Fruit fly (Drosophila melanogaster) whole organism, embryonic: ENCODE results near the gene spn-F.

Source experiments
- B-H2 ChIP-seq: fragments of 200-800 bp; sonication (Bioruptor generic); optimal IDR thresholded peaks from 2 replicates; lab custom pipeline; 2018; ENCODE audit warnings: missing biosample characterization, mild to moderate bottlenecking, missing genetic modification characterization
- CG10462 ChIP-seq: fragments of 200-800 bp; sonication (Bioruptor generic); optimal IDR thresholded peaks from 2 replicates; lab custom pipeline; 2016; ENCODE audit warnings: missing biosample characterization, missing genetic modification characterization
- CG11093 ChIP-seq: fragments of 200-800 bp; sonication (Bioruptor generic); IDR thresholded peaks from 3 replicates; pipeline ENCODE4 v1.3.6; 2022; ENCODE audit warnings: missing biosample characterization, missing genetic modification characterization
- CG11695 ChIP-seq: fragments of 200-800 bp; sonication (Bioruptor generic); IDR thresholded peaks from 3 replicates; pipeline ENCODE4 v1.3.6; 2022; ENCODE audit warnings: missing biosample characterization, missing genetic modification characterization
- CG12104 ChIP-seq: fragments of 200-800 bp; sonication (Bioruptor generic); optimal IDR thresholded peaks from 3 replicates; lab custom pipeline; 2016; ENCODE audit warnings: missing biosample characterization, missing genetic modification characterization
- CG13123 ChIP-seq: fragments of 200-800 bp; sonication (Bioruptor generic); optimal IDR thresholded peaks from 2 replicates; lab custom pipeline; 2016; ENCODE audit warnings: missing biosample characterization, missing genetic modification characterization
- CG13296 ChIP-seq: fragments of 200-800 bp; sonication (Bioruptor generic); optimal IDR thresholded peaks from 3 replicates; lab custom pipeline; 2018; ENCODE audit warnings: missing biosample characterization, mild to moderate bottlenecking, missing genetic modification characterization
- CG14050 ChIP-seq: fragments of 200-800 bp; sonication (Bioruptor generic); IDR thresholded peaks from 3 replicates; pipeline ENCODE4 v1.3.6; 2022; ENCODE audit warnings: missing biosample characterization, missing genetic modification characterization
- CG15011 ChIP-seq: fragments of 200-800 bp; sonication (Bioruptor generic); optimal IDR thresholded peaks from 3 replicates; lab custom pipeline; 2018; ENCODE audit warnings: missing biosample characterization, mild to moderate bottlenecking, missing genetic modification characterization
- CG1529 ChIP-seq: fragments of 200-800 bp; sonication (Bioruptor generic); optimal IDR thresholded peaks from 3 replicates; lab custom pipeline; 2018; ENCODE audit warnings: missing biosample characterization, missing genetic modification characterization
- CG17612 ChIP-seq: fragments of 200-800 bp; sonication (Bioruptor generic); IDR thresholded peaks from 2 replicates; pipeline ENCODE4 v1.3.6; 2022; ENCODE audit warnings: missing biosample characterization, missing genetic modification characterization
- CG2712 ChIP-seq: fragments of 200-800 bp; optimal IDR thresholded peaks from 3 replicates; lab custom pipeline; 2019; ENCODE audit warnings: missing biosample characterization, mild to moderate bottlenecking, missing genetic modification characterization, moderate library complexity
- CG31365 ChIP-seq: fragments of 200-800 bp; sonication (Bioruptor generic); optimal IDR thresholded peaks from 2 replicates; lab custom pipeline; 2018; ENCODE audit warnings: missing biosample characterization, mild to moderate bottlenecking, missing genetic modification characterization
- CG31388 ChIP-seq: fragments of 200-800 bp; sonication (Bioruptor generic); optimal IDR thresholded peaks from 2 replicates; lab custom pipeline; 2016; ENCODE audit warnings: missing biosample characterization, missing genetic modification characterization
- CG31441 ChIP-seq: fragments of 200-800 bp; sonication (Bioruptor generic); IDR thresholded peaks from 2 replicates; pipeline ENCODE4 v1.3.6; 2022; ENCODE audit warnings: missing biosample characterization, missing genetic modification characterization
- CG32772 ChIP-seq: fragments of 200-800 bp; sonication (Bioruptor generic); IDR thresholded peaks from 2 replicates; pipeline ENCODE4 v1.3.6; 2022; ENCODE audit warnings: missing biosample characterization, missing genetic modification characterization
- CG4854 ChIP-seq: fragments of 200-800 bp; sonication (Bioruptor generic); optimal IDR thresholded peaks from 2 replicates; lab custom pipeline; 2016; ENCODE audit warnings: missing biosample characterization, missing genetic modification characterization, inconsistent platforms
- CG5245 ChIP-seq: fragments of 200-800 bp; sonication (Bioruptor generic); optimal IDR thresholded peaks from 3 replicates; lab custom pipeline; 2016; ENCODE audit warnings: missing biosample characterization, missing genetic modification characterization
- CG6175 ChIP-seq: fragments of 200-800 bp; sonication (Bioruptor generic); IDR thresholded peaks from 3 replicates; pipeline ENCODE4 v1.3.6; 2022; ENCODE audit warnings: missing biosample characterization, missing genetic modification characterization
- CG7357 ChIP-seq: fragments of 200-800 bp; sonication (Bioruptor generic); IDR thresholded peaks from 3 replicates; pipeline ENCODE4 v1.3.6; 2022; ENCODE audit warnings: missing biosample characterization, missing genetic modification characterization
- CG7839 ChIP-seq: fragments of 200-800 bp; sonication (Bioruptor generic); optimal IDR thresholded peaks from 3 replicates; lab custom pipeline; 2018; ENCODE audit warnings: missing biosample characterization, mild to moderate bottlenecking, missing genetic modification characterization, moderate library complexity
- CG9609 ChIP-seq: fragments of 200-800 bp; sonication (Bioruptor generic); optimal IDR thresholded peaks from 3 replicates; lab custom pipeline; 2016; ENCODE audit warnings: missing biosample characterization, missing genetic modification characterization
- CkIIα-i1 ChIP-seq: fragments of 200-800 bp; sonication (Bioruptor generic); IDR thresholded peaks from 2 replicates; pipeline ENCODE4 v1.3.6; 2022; ENCODE audit warnings: missing biosample characterization, missing genetic modification characterization
- D19B ChIP-seq: fragments of 200-800 bp; sonication (Bioruptor generic); optimal IDR thresholded peaks from 2 replicates; lab custom pipeline; 2017; ENCODE audit warnings: missing biosample characterization, mild to moderate bottlenecking, missing genetic modification characterization
- Dek ChIP-seq: fragments of 200-800 bp; sonication (Bioruptor generic); optimal IDR thresholded peaks from 3 replicates; lab custom pipeline; 2019; ENCODE audit warnings: missing biosample characterization, mild to moderate bottlenecking, missing genetic modification characterization, moderate library complexity
- HLHmδ ChIP-seq: fragments of 200-800 bp; sonication (Bioruptor generic); optimal IDR thresholded peaks from 2 replicates; lab custom pipeline; 2018; ENCODE audit warnings: missing biosample characterization, mild to moderate bottlenecking, missing genetic modification characterization, moderate library complexity
- Hr3 ChIP-seq: fragments of 200-800 bp; sonication (Bioruptor generic); optimal IDR thresholded peaks from 3 replicates; lab custom pipeline; 2016; ENCODE audit warnings: missing biosample characterization, missing genetic modification characterization
- Hsf ChIP-seq: fragments of 200-800 bp; sonication (Bioruptor generic); optimal IDR thresholded peaks from 3 replicates; lab custom pipeline; 2016; ENCODE audit warnings: missing biosample characterization, missing genetic modification characterization
- MESR4 ChIP-seq: fragments of 200-800 bp; sonication (Bioruptor generic); optimal IDR thresholded peaks from 2 replicates; lab custom pipeline; 2018; ENCODE audit warnings: missing biosample characterization, mild to moderate bottlenecking, missing genetic modification characterization, moderate library complexity
- NC2β ChIP-seq: fragments of 200-800 bp; sonication (Bioruptor generic); optimal IDR thresholded peaks from 2 replicates; lab custom pipeline; 2016; ENCODE audit warnings: missing biosample characterization, missing genetic modification characterization
- NFAT ChIP-seq: fragments of 200-800 bp; sonication (Bioruptor generic); IDR thresholded peaks from 2 replicates; pipeline ENCODE4 v1.3.6; 2022; ENCODE audit warnings: missing biosample characterization, missing genetic modification characterization
- Nf-YB ChIP-seq: fragments of 200-800 bp; sonication (Bioruptor generic); optimal IDR thresholded peaks from 3 replicates; lab custom pipeline; 2019; ENCODE audit warnings: missing biosample characterization, mild to moderate bottlenecking, missing genetic modification characterization, moderate library complexity
- Poxn ChIP-seq: fragments of 200-800 bp; sonication (Bioruptor generic); IDR thresholded peaks from 2 replicates; pipeline ENCODE4 v1.3.6; 2022; ENCODE audit warnings: missing biosample characterization, missing genetic modification characterization
- Ravus ChIP-seq: fragments of 200-800 bp; sonication (Bioruptor generic); IDR thresholded peaks from 2 replicates; pipeline ENCODE4 v1.3.6; 2022; ENCODE audit warnings: missing biosample characterization, missing genetic modification characterization
- Sox102F ChIP-seq: fragments of 200-800 bp; sonication (Bioruptor generic); optimal IDR thresholded peaks from 2 replicates; lab custom pipeline; 2018; ENCODE audit warnings: missing biosample characterization, mild to moderate bottlenecking, missing genetic modification characterization, moderate library complexity
- amos ChIP-seq: fragments of 200-800 bp; sonication (Bioruptor generic); IDR thresholded peaks from 2 replicates; pipeline ENCODE4 v1.3.6; 2022; ENCODE audit warnings: missing biosample characterization, missing genetic modification characterization; ENCODE audit not compliant: partially characterized antibody
- br ChIP-seq: fragments of >200 bp; optimal IDR thresholded peaks from 2 replicates; lab custom pipeline; 2017
- bsh ChIP-seq, 2 experiments: fragments of 200-800 bp; sonication (Bioruptor generic); optimal IDR thresholded peaks; 2 replicates each; lab custom pipeline; 2017 to 2018; ENCODE audit warnings: mild to moderate bottlenecking in 2 of 2, missing biosample characterization in 2 of 2, missing genetic modification characterization in 2 of 2, moderate library complexity in 1 of 2
- cad ChIP-seq: fragments of >200 bp; optimal IDR thresholded peaks from 2 replicates; lab custom pipeline; 2017; ENCODE audit warnings: missing biosample characterization, missing genetic modification characterization
- caup ChIP-seq: fragments of 200-800 bp; sonication (Bioruptor generic); optimal IDR thresholded peaks from 3 replicates; lab custom pipeline; 2017; ENCODE audit warnings: missing biosample characterization, mild to moderate bottlenecking, missing genetic modification characterization, moderate library complexity; ENCODE audit not compliant: severe bottlenecking
- eyg ChIP-seq: fragments of 200-800 bp; sonication (Bioruptor generic); optimal IDR thresholded peaks from 3 replicates; lab custom pipeline; 2016; ENCODE audit warnings: missing biosample characterization, missing genetic modification characterization
- fd96Cb ChIP-seq: fragments of 200-800 bp; sonication (Bioruptor generic); optimal IDR thresholded peaks from 2 replicates; lab custom pipeline; 2018; ENCODE audit warnings: missing biosample characterization, mild to moderate bottlenecking, missing genetic modification characterization, moderate library complexity
- gsb-n ChIP-seq: fragments of 200-800 bp; sonication (Bioruptor generic); optimal IDR thresholded peaks from 3 replicates; lab custom pipeline; 2018; ENCODE audit warnings: missing biosample characterization, mild to moderate bottlenecking, missing genetic modification characterization
- hbn ChIP-seq: fragments of 200-800 bp; sonication (Bioruptor generic); IDR thresholded peaks from 2 replicates; pipeline ENCODE4 v1.3.6; 2022; ENCODE audit warnings: missing biosample characterization, missing genetic modification characterization; ENCODE audit not compliant: partially characterized antibody
- pfk ChIP-seq: fragments of 200-800 bp; sonication (Bioruptor generic); optimal IDR thresholded peaks from 2 replicates; lab custom pipeline; 2018; ENCODE audit warnings: missing biosample characterization, mild to moderate bottlenecking, missing genetic modification characterization, moderate library complexity
- ranshi ChIP-seq: fragments of 200-800 bp; sonication (Bioruptor generic); IDR thresholded peaks from 2 replicates; pipeline ENCODE4 v1.3.6; 2022; ENCODE audit warnings: missing biosample characterization, missing genetic modification characterization
- scrt ChIP-seq: fragments of 200-800 bp; sonication (Bioruptor generic); optimal IDR thresholded peaks from 2 replicates; lab custom pipeline; 2018; ENCODE audit warnings: missing biosample characterization, mild to moderate bottlenecking, missing genetic modification characterization, moderate library complexity
- sug ChIP-seq: fragments of 200-800 bp; optimal IDR thresholded peaks from 2 replicates; lab custom pipeline; 2019; ENCODE audit warnings: missing biosample characterization, mild to moderate bottlenecking, missing genetic modification characterization, moderate library complexity
- trem ChIP-seq: fragments of 200-800 bp; optimal IDR thresholded peaks from 3 replicates; lab custom pipeline; 2019; ENCODE audit warnings: missing biosample characterization, mild to moderate bottlenecking, missing genetic modification characterization, moderate library complexity
- vfl ChIP-seq: fragments of 200-800 bp; sonication (Bioruptor generic); optimal IDR thresholded peaks from 2 replicates; lab custom pipeline; 2016; ENCODE audit warnings: missing biosample characterization, missing genetic modification characterization

Gene spn-F

dm6 chr3R:31222125-31222889 lies 32.6 kb upstream of the spn-F start (continued):
- TF ChIP-seq CG17612 (GFP tag; lab: Robert Waterston, UW) (no peak), CG4854 (GFP tag; lab: Kevin White, UChicago) (peak; percentile 50), CG13123 (peak; percentile 53), CG13296 (GFP tag; lab: Kevin White, UChicago) (peak; percentile 78), eyg (GFP tag; lab: Kevin White, UChicago) (peak; percentile 56), Hsf (peak; percentile 88), D19B (peak; percentile 67), vfl (GFP tag; lab: Kevin White, UChicago) (peak; percentile 82), trem (tag; lab: Kevin White, UChicago) (peak; percentile 67), cad (no peak), pfk (GFP tag; lab: Kevin White, UChicago) (no peak), CG9609 (GFP tag; lab: Kevin White, UChicago) (peak; percentile 87), CG31388 (peak; percentile 21), scrt (GFP tag; lab: Kevin White, UChicago) (peak; percentile 71), NC2β (GFP tag; lab: Kevin White, UChicago) (peak; percentile 79), CG31365 (tag; lab: Kevin White, UChicago) (peak; percentile 53), Poxn (GFP tag; lab: Robert Waterston, UW) (no peak), gsb-n (tag; lab: Kevin White, UChicago) (peak; percentile 74), CG15011 (GFP tag; lab: Kevin White, UChicago) (peak; percentile 81), CG12104 (GFP tag; lab: Kevin White, UChicago) (peak; percentile 75), CG32772 (no peak), hbn (GFP tag; lab: Robert Waterston, UW) (no peak), CG10462 (GFP tag; lab: Kevin White, UChicago) (peak; percentile 58), MESR4 (no peak), CG1529 (peak; percentile 68), CkIIα-i1 (GFP tag; lab: Robert Waterston, UW) (no peak), Ravus (no peak), fd96Cb (tag; lab: Kevin White, UChicago) (peak; percentile 81), sug (tag; lab: Kevin White, UChicago) (peak; percentile 72), CG7357 (GFP tag; lab: Robert Waterston, UW) (peak; percentile 76; the same call in 2 of the 3 replicates), Hr3 (GFP tag; lab: Kevin White, UChicago) (peak; percentile 85), Nf-YB (peak; percentile 66), CG5245 (GFP tag; lab: Kevin White, UChicago) (peak; percentile 55), CG11695 (GFP tag; lab: Robert Waterston, UW) (no peak), HLHmδ (no peak), bsh (GFP tag; optimal IDR thresholded peaks at IDR 0.05; lab: Kevin White, UChicago) (peak; percentile 32 to 81), amos (GFP tag; lab: Robert Waterston, UW) (no peak), CG31441 (GFP tag; lab: Robert Waterston, UW) (no peak), Dek (tag; lab: Kevin White, UChicago) (peak; percentile 85), CG11093 (GFP tag; lab: Robert Waterston, UW) (peak; percentile 66; the same call in 2 of the 3 replicates), Sox102F (GFP tag; lab: Kevin White, UChicago) (peak; percentile 81), CG6175 (no peak), ranshi (GFP tag; lab: Robert Waterston, UW) (no peak), NFAT (no peak), CG14050 (no peak), CG2712 (peak; percentile 89), caup (GFP tag; lab: Kevin White, UChicago) (peak; percentile 89), CG7839 (tag; lab: Kevin White, UChicago) (peak; percentile 92), br (lab: Kevin White, UChicago) (no peak), B-H2 (GFP tag; lab: Kevin White, UChicago) (peak; percentile 74)
